Fruit fly (Drosophila melanogaster): ENCODE results near the gene stet.

DNA sequence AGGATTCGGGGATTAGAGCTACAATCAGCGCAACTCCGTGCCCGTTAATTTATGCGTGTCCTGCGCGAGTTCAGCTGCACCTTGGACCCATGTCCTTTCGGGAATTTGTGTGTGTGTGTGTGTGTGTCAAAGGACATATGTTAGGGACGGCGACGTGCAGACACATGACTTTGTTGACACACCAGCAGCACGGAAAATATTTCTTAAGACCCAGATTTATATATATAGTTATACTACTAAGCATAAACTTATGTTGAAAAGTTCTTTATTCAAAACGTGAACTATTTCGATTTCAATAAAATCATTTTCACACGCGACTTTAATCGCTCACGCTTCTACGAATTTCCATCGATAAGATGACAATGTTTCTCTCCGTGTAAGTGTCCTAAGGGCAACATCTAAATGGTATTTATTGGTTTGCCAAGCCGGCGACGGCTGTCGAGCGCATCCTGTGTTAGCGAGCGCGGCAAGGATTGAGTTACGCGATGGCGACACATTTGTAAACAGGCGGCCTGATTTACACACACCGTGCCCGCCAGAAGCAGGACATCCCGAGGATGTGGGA is 57.8 kb downstream of the stet start:
- TF ChIP-seq Blimp-1 (GFP tag; optimal IDR thresholded peaks at IDR 0.05) (no peak), CG3919 (GFP tag; optimal IDR thresholded peaks at IDR 0.05) (no peak), CG8119 (GFP tag; IDR thresholded peaks at IDR 0.05) (no peak), fd85E (GFP tag; optimal IDR thresholded peaks at IDR 0.05) (no peak), net (GFP tag; optimal IDR thresholded peaks at IDR 0.05) (no peak), Ets21C (GFP tag; optimal IDR thresholded peaks at IDR 0.05) (no peak), Sox102F (GFP tag; optimal IDR thresholded peaks at IDR 0.05) (no peak)
